Worm (Caenorhabditis elegans): ENCODE results near the gene spds-1.

DNA sequence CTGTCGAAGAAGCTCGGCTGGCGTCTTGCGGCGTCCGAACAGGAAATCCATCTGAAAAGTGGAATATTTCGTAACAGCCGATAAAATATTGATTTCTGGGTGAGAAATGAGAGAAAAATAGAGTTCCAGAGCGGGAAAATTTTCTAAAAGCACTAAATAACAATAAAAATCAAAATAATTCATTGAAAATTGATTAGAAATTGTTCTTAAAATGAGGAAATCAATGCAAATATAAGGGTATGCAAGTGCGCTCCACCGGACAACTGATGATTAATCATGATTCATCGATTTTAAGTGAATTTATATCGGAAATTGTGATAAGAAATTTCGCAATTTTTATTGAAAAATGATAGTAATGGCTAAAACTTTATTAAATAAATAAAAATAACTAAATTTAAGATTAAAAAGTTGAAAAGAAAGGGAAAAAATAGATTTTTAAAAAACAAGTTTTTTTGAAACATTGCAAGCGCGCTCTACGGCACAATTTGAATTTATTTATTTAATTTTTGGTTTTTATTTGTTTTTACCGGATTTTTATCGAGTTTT lies 38.5 kb upstream of the spds-1 start, which contains the start of the genes vps-2 and tiar-2:
- TF ChIP-seq him-1 (tag; optimal IDR thresholded peaks at IDR 0.05) = no peak
- no peak for TF ChIP-seq dao-5 (tag; optimal IDR thresholded peaks at IDR 0.05)
- TF ChIP-seq W03F9.2 (tag; optimal IDR thresholded peaks at IDR 0.05) = peak; percentile 89

Data from whole organism, L4/young adult.